Worm (Caenorhabditis elegans) whole organism, L4 larva: Measurements from ENCODE around the gene tra-3.

Experiments
- Y75B8A.6 ChIP-seq: fragments of 200-800 bp; sonication (Bioruptor generic); IDR thresholded peaks from 2 replicates; pipeline ENCODE4 v1.3.6; 2022; ENCODE audit warnings: missing genetic modification reagents, missing genetic modification characterization, missing compliant biosample characterization
- ceh-44 ChIP-seq: fragments of 200-800 bp; sonication (Bioruptor generic); IDR thresholded peaks from 2 replicates; pipeline ENCODE4 v1.3.6; 2022; ENCODE audit warnings: missing genetic modification reagents, missing genetic modification characterization, missing compliant biosample characterization
- dmd-9 ChIP-seq: fragments of 200-800 bp; sonication (Bioruptor generic); IDR thresholded peaks from 2 replicates; pipeline ENCODE4 v1.3.6; 2022; ENCODE audit warnings: missing genetic modification reagents, missing genetic modification characterization, missing compliant biosample characterization
- nhr-77 ChIP-seq: fragments of 150-350 bp; optimal IDR thresholded peaks from 2 replicates; lab custom pipeline; 2014; ENCODE audit warnings: missing biosample characterization, missing genetic modification characterization

DNA sequence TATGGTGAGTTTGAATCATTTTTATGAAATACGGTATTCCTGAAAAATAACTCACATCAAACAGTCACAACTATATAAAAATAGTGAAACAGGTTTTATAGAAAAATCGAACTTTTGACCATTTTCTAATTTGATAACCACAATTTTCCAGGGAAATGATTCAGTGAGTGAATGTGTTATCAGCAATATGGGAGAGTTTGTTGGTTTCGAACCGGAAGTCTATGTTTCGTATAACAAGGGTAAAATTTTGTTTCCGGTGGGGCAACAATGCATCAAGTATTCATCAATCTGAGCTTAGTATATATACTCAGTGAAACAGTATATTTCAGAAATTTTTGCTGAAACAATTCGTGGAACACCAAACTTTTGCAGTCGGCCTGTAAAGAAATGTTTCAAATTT lies 39.4 kb upstream of the tra-3 start:
- no peak for TF ChIP-seq nhr-77
- TF ChIP-seq ceh-44 (GFP tag; lab: Robert Waterston, UW): no peak
- TF ChIP-seq Y75B8A.6 (GFP tag; lab: Robert Waterston, UW): no peak
- TF ChIP-seq dmd-9: no peak
